Worm (Caenorhabditis elegans) whole organism, early embryonic: ENCODE measurements around the gene H12I13.1.

ENCODE experiments used
- hmg-4 ChIP-seq: fragments of 200-800 bp; sonication (Bioruptor generic); optimal IDR thresholded peaks from 2 replicates; lab custom pipeline; 2018; ENCODE audit warnings: mild to moderate bottlenecking, missing genetic modification characterization, missing compliant biosample characterization
- pes-1 ChIP-seq: fragments of 200-800 bp; sonication (Bioruptor generic); IDR thresholded peaks from 2 replicates; pipeline ENCODE4 v1.3.6; 2022; ENCODE audit warnings: missing genetic modification reagents, missing genetic modification characterization, missing compliant biosample characterization
- tbx-11 ChIP-seq: fragments of 200-800 bp; sonication (Bioruptor generic); IDR thresholded peaks from 2 replicates; pipeline ENCODE4 v1.3.6; 2022; ENCODE audit warnings: missing genetic modification characterization, missing compliant biosample characterization

DNA sequence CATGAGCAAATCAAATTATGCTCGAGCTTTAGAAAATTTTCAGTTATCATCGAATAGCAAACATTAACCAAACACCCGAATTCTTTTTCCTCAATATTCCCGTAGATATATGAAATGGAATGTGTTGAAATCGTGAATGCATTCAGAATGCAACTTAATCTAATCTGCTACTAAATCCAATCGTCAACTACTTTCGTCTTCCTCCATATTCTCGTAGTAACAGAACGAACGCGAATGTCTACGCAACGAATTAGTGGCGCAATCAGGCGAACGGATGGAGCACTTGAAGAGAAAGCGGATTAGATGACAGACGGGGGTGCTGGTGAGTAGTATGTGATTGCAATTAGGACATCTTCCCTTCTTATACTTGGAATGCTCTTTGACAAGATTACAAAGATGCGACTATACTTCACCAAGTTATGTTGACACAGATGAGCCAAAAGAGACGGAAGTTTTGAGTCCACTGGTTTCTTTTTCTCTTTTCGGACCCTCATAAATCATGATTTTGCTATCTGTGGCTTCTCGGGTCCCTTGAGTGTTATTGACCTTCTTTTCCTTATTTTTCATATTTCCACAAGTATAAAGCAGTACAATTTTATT, 47.0 kb upstream of the H12I13.1 start:
- TF ChIP-seq pes-1 (GFP tag; lab: Robert Waterston, UW) (no peak), tbx-11 (GFP tag; lab: Robert Waterston, UW) (no peak), hmg-4 (GFP tag; lab: Kevin White, UChicago) (no peak)
